Worm (Caenorhabditis elegans) whole organism, midembryonic: ENCODE data around the gene exc-12.

Experiments used
- cog-1 ChIP-seq: sonication (generic microtip); optimal IDR thresholded peaks from 2 replicates; lab custom pipeline; 2016; ENCODE audit warnings: missing genetic modification characterization, missing compliant biosample characterization
- flt-1 ChIP-seq: fragments of 200-800 bp; sonication (Bioruptor generic); IDR thresholded peaks from 2 replicates; pipeline ENCODE4 v1.3.6; 2022; ENCODE audit warnings: missing genetic modification characterization, missing compliant biosample characterization
- klf-2 ChIP-seq: fragments of 200-800 bp; sonication (Bioruptor generic); conservative IDR thresholded peaks from 2 replicates; pipeline ENCODE4 v1.3.6; 2022; ENCODE audit warnings: missing genetic modification reagents, missing genetic modification characterization, missing compliant biosample characterization
- med-1 ChIP-seq: sonication (generic microtip); optimal IDR thresholded peaks from 2 replicates; lab custom pipeline; 2017; ENCODE audit warnings: missing genetic modification characterization, mild to moderate bottlenecking, missing compliant biosample characterization, antibody characterized with exemption, missing genetic modification reagents; ENCODE audit not compliant: insufficient read depth
- ztf-23 ChIP-seq: fragments of 200-800 bp; sonication (Bioruptor generic); IDR thresholded peaks from 2 replicates; pipeline ENCODE4 v1.3.6; 2022; ENCODE audit warnings: missing genetic modification reagents, missing genetic modification characterization, missing compliant biosample characterization
- ztf-29 ChIP-seq: fragments of 200-800 bp; sonication (Bioruptor generic); IDR thresholded peaks from 2 replicates; pipeline ENCODE4 v1.3.6; 2022; ENCODE audit warnings: missing genetic modification reagents, missing genetic modification characterization, missing compliant biosample characterization

ce11 chrIII:13535735-13536390 lies 34.4 kb downstream of the exc-12 start:
- TF ChIP-seq flt-1 (GFP tag; lab: Robert Waterston, UW) = no peak
- no peak for TF ChIP-seq ztf-29 (GFP tag; lab: Robert Waterston, UW)
- no peak for TF ChIP-seq ztf-23
- TF ChIP-seq med-1 (GFP tag; lab: Kevin White, UChicago) = no peak
- no peak for TF ChIP-seq klf-2 (GFP tag; lab: Robert Waterston, UW)
- TF ChIP-seq cog-1 (tag; lab: Kevin White, UChicago) = no peak
